Worm (Caenorhabditis elegans) whole organism, midembryonic: Measurements from ENCODE around the gene F12F6.1.
A peak's percentile ranks its signal among the peaks of the same experiment; 100 is the strongest.

Experiments
- T22C8.4 ChIP-seq: fragments of 200-800 bp; sonication (Bioruptor generic); IDR thresholded peaks from 2 replicates; pipeline ENCODE4 v1.3.6; 2022; ENCODE audit warnings: missing genetic modification characterization, missing compliant biosample characterization
- cog-1 ChIP-seq: sonication (generic microtip); optimal IDR thresholded peaks from 2 replicates; lab custom pipeline; 2016; ENCODE audit warnings: missing genetic modification characterization, missing compliant biosample characterization
- flt-1 ChIP-seq: fragments of 200-800 bp; sonication (Bioruptor generic); IDR thresholded peaks from 2 replicates; pipeline ENCODE4 v1.3.6; 2022; ENCODE audit warnings: missing genetic modification characterization, missing compliant biosample characterization
- klf-2 ChIP-seq: fragments of 200-800 bp; sonication (Bioruptor generic); conservative IDR thresholded peaks from 2 replicates; pipeline ENCODE4 v1.3.6; 2022; ENCODE audit warnings: missing genetic modification reagents, missing genetic modification characterization, missing compliant biosample characterization
- med-1 ChIP-seq: sonication (generic microtip); optimal IDR thresholded peaks from 2 replicates; lab custom pipeline; 2017; ENCODE audit warnings: missing genetic modification characterization, mild to moderate bottlenecking, missing compliant biosample characterization, antibody characterized with exemption, missing genetic modification reagents; ENCODE audit not compliant: insufficient read depth
- ref-1 ChIP-seq: fragments of 200-800 bp; sonication (Bioruptor generic); conservative IDR thresholded peaks from 2 replicates; pipeline ENCODE4 v1.3.6; 2022; ENCODE audit warnings: missing genetic modification reagents, missing genetic modification characterization, missing compliant biosample characterization
- tab-1 ChIP-seq: fragments of 200-800 bp; sonication (Bioruptor generic); IDR thresholded peaks from 2 replicates; pipeline ENCODE4 v1.3.6; 2022; ENCODE audit warnings: missing genetic modification characterization, missing compliant biosample characterization
- ztf-23 ChIP-seq: fragments of 200-800 bp; sonication (Bioruptor generic); IDR thresholded peaks from 2 replicates; pipeline ENCODE4 v1.3.6; 2022; ENCODE audit warnings: missing genetic modification reagents, missing genetic modification characterization, missing compliant biosample characterization
- ztf-29 ChIP-seq: fragments of 200-800 bp; sonication (Bioruptor generic); IDR thresholded peaks from 2 replicates; pipeline ENCODE4 v1.3.6; 2022; ENCODE audit warnings: missing genetic modification reagents, missing genetic modification characterization, missing compliant biosample characterization

F12F6.1 gene

ce11 chrIV:11620909-11621308 is 37.2 kb downstream of the F12F6.1 start, which contains the start of gene dsl-5:
Gene dsl-5, minus strand, starts transcription at chrIV:11621009.
- TF ChIP-seq T22C8.4 (GFP tag; lab: Robert Waterston, UW) = no peak
- no peak for TF ChIP-seq ref-1 (GFP tag; lab: Robert Waterston, UW)
- no peak for TF ChIP-seq ztf-29 (GFP tag; lab: Robert Waterston, UW)
- TF ChIP-seq klf-2 = no peak
- no peak for TF ChIP-seq ztf-23 (GFP tag; lab: Robert Waterston, UW)
- no peak for TF ChIP-seq cog-1 (tag; lab: Kevin White, UChicago)
- no peak for TF ChIP-seq flt-1 (GFP tag; lab: Robert Waterston, UW)

- TF ChIP-seq ztf-23 (GFP tag; lab: Robert Waterston, UW) (no peak), klf-2 (no peak), T22C8.4 (GFP tag; lab: Robert Waterston, UW) (no peak), ref-1 (GFP tag; lab: Robert Waterston, UW) (no peak), ztf-29 (GFP tag; lab: Robert Waterston, UW) (no peak), tab-1 (GFP tag; lab: Robert Waterston, UW) (no peak), med-1 (GFP tag; lab: Kevin White, UChicago) (no peak), flt-1 (GFP tag; lab: Robert Waterston, UW) (no peak), cog-1 (tag; lab: Kevin White, UChicago) (no peak)
These were observed 38.6 kb downstream of the F12F6.1 start for ce11 chrIV:11622336-11622735.

DNA sequence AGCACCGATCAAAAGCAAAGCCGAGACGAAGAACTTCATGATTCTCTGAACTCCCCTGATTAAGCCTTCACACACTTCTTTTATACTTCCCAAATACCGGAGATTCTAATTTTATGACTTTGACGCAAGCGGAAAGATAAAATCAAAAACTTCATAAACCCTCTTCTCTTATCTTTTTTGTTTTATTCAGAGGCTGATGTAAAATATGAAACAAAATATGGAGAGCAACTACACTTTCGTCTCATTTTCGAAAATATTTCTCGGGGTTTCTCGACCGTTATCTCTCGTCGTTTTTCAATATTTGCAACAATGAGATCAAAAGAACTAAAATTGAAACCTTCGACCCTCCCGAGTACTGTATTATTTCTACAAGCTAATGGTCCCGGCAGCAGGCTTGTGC is 39.3 kb downstream of the F12F6.1 start, which contains the start of gene lys-4:
Gene lys-4, minus strand, starts transcription at position 115 of the 400 bp plus-strand sequence.
- no peak for TF ChIP-seq med-1 (GFP tag; lab: Kevin White, UChicago)
- TF ChIP-seq T22C8.4 (GFP tag; lab: Robert Waterston, UW) = no peak
- TF ChIP-seq ref-1 (GFP tag; lab: Robert Waterston, UW) = no peak
- no peak for TF ChIP-seq klf-2
- no peak for TF ChIP-seq flt-1 (GFP tag; lab: Robert Waterston, UW)
- TF ChIP-seq tab-1 (GFP tag; lab: Robert Waterston, UW) = no peak
- no peak for TF ChIP-seq cog-1 (tag; lab: Kevin White, UChicago)
- no peak for TF ChIP-seq ztf-23 (GFP tag; lab: Robert Waterston, UW)
- no peak for TF ChIP-seq ztf-29 (GFP tag; lab: Robert Waterston, UW)

ce11 chrIV:11623759-11624287 is 40.1 kb downstream of the F12F6.1 start:
- TF ChIP-seq tab-1 (GFP tag; lab: Robert Waterston, UW) = no peak
- no peak for TF ChIP-seq ztf-29 (GFP tag; lab: Robert Waterston, UW)
- TF ChIP-seq T22C8.4 (GFP tag; lab: Robert Waterston, UW) = no peak
- TF ChIP-seq flt-1 (GFP tag; lab: Robert Waterston, UW) = no peak
- TF ChIP-seq ztf-23 (GFP tag; lab: Robert Waterston, UW) = no peak
- TF ChIP-seq cog-1 (tag; lab: Kevin White, UChicago) = no peak
- no peak for TF ChIP-seq med-1 (GFP tag; lab: Kevin White, UChicago)
- TF ChIP-seq klf-2 = no peak
- TF ChIP-seq ref-1 (GFP tag; lab: Robert Waterston, UW) = no peak

ce11 chrIV:11625482-11625881 is 41.7 kb downstream of the F12F6.1 start, which contains the start of gene lys-5:
Gene lys-5, minus strand, starts transcription at chrIV:11625582.
- TF ChIP-seq med-1 (GFP tag; lab: Kevin White, UChicago) (no peak), T22C8.4 (GFP tag; lab: Robert Waterston, UW) (no peak), klf-2 (no peak), flt-1 (GFP tag; lab: Robert Waterston, UW) (no peak), tab-1 (GFP tag; lab: Robert Waterston, UW) (no peak), ztf-29 (GFP tag; lab: Robert Waterston, UW) (no peak), ref-1 (GFP tag; lab: Robert Waterston, UW) (no peak), ztf-23 (GFP tag; lab: Robert Waterston, UW) (no peak)

DNA sequence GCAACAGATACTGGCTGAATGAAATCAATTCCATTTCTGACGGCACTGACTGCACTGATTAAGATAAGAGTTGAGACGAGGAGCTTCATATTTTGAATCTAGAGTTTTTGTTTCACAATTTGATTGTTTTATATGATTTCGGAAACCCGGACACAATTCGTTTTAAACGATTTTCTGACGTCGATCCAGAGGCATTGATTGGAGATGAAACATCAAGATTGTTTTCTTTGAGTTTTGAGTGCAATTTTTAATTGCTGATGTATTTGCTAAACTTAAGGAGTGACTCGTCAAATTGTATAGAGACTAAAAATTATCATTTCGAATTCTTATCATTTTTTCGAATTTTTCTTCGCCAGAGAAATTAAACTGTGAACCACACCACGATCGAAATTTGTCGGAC is 44.1 kb downstream of the F12F6.1 start, which contains the start of gene lys-6:
Gene lys-6, minus strand, starts transcription at position 101 of the 400 bp plus-strand sequence.
- TF ChIP-seq ref-1 (GFP tag; lab: Robert Waterston, UW) (no peak), flt-1 (GFP tag; lab: Robert Waterston, UW) (no peak), med-1 (GFP tag; lab: Kevin White, UChicago) (no peak), ztf-29 (GFP tag; lab: Robert Waterston, UW) (no peak), tab-1 (GFP tag; lab: Robert Waterston, UW) (no peak), ztf-23 (GFP tag; lab: Robert Waterston, UW) (no peak), T22C8.4 (GFP tag; lab: Robert Waterston, UW) (no peak), klf-2 (no peak), cog-1 (tag; lab: Kevin White, UChicago) (no peak)

DNA sequence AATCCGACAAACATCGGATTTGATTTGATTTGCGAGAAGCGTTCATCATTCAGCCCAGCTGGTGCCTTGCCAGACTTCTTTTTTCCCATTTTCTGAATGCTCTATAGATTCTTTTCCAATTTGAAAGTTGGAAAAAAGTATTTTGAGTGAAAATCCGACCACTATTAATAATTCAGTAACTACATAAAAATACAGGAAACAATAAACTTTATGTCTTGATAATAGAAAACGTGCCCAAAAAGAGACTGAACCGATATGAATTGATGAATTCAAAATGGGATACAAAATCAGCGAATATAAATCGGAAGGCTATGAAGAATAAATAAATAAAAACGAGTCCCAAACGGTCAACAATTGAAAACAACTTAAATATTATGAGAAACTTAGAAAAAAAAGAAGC is 48.0 kb downstream of the F12F6.1 start, which contains the start of gene F58B3.4:
Gene F58B3.4, minus strand, starts transcription at position 101 of the 400 bp plus-strand sequence.
- TF ChIP-seq T22C8.4 (GFP tag; lab: Robert Waterston, UW) = no peak
- no peak for TF ChIP-seq flt-1 (GFP tag; lab: Robert Waterston, UW)
- no peak for TF ChIP-seq cog-1 (tag; lab: Kevin White, UChicago)
- TF ChIP-seq med-1 (GFP tag; lab: Kevin White, UChicago) = no peak
- TF ChIP-seq ref-1 (GFP tag; lab: Robert Waterston, UW) = no peak
- TF ChIP-seq ztf-23 (GFP tag; lab: Robert Waterston, UW) = no peak
- TF ChIP-seq ztf-29 (GFP tag; lab: Robert Waterston, UW) = no peak

DNA sequence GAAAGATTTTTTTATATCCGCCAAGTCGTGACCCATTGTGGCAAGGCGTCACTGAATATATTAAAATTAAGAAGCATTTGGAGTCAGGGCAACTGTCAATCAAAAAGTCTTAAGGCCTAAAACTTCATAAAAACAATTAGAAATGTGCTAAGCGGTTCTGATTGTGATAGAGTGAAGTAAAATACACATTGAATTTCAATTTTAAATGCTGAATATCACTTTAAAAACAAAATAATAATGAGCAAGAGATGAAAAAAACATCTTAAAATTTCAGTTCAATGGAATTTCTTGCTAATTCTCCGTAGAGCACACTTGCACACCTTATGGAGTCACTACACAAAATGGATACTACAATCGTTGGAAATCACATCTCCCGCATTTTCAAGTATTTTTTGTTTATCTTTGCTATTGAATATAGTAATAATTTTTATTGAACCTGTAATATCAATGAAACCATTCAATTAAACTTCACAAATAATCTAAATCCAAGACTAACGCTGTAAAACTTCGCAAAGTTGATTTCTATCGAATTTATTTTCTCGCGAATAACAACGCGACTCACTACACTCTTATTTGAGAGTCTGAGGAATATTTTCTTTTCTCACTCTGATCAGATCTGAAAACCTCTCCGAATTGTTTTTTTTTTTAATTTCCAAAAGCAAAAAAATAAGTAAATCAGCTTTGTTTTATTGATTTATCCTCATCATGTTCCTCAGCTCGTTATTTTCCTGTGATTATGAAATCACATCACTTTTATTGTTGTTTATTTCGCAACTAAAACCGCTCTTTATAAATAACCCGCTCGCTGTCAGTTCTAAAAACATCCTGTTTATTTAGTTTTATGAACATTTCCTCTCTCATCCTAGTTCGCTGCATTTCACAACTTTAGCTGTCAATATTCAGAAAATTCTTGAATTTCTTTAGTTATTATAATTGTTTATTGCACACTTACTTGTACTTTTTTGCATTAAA is 52.0 kb downstream of the F12F6.1 start, which contains the start of gene mars-1:
Gene mars-1, minus strand, starts transcription at position 51 of the 972 bp plus-strand sequence.
- peak; percentile 81 for TF ChIP-seq flt-1 (GFP tag; lab: Robert Waterston, UW)
- no peak for TF ChIP-seq ztf-29 (GFP tag; lab: Robert Waterston, UW)
- no peak for TF ChIP-seq med-1 (GFP tag; lab: Kevin White, UChicago)
- peak; percentile 52; the same call in 1 of the 2 replicates for TF ChIP-seq ztf-23 (GFP tag; lab: Robert Waterston, UW)
